Fruit fly (Drosophila melanogaster): ENCODE results near the gene Nedd8.

Gene Nedd8

DNA sequence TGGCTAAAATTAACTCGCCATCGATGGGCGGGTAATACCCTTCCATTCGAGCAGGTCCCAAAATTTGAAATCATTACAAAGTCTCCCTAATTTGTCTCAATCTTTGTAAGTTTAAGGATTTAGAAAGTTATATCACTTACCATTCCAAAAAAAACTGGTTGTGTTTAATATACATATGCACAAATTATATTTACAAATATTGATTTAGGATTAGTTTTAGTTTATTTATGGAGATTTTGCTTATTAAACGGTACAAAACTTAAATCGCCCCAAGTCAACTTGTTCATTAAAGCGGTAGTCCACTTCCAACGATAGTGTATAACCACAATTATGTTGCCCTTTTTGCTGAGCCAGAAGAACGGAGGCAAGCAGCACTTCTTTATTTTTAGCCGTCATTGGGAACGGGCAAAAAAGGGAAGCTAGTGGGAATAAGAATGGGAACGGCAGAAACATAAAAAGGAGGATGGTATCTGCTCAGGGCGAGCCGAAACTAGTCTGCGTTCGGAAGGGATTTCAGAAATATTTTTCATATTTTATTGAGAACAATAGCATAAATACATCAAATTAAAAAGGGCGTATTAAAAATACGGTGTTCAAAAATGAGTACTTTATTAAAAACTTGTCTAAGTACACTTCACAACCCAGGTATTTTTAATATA is 3.4 kb downstream of the Nedd8 start (continued):
- TF ChIP-seq nmo (GFP tag; optimal IDR thresholded peaks at IDR 0.05) = peak; percentile 86
- no peak for TF ChIP-seq br (optimal IDR thresholded peaks at IDR 0.05)
- TF ChIP-seq CG2120 (GFP tag; optimal IDR thresholded peaks at IDR 0.05) = peak; percentile 24
- TF ChIP-seq CG11247 (GFP tag; IDR thresholded peaks at IDR 0.05) = no peak; the same call in 1 of the 2 replicates
- peak; percentile 57 for TF ChIP-seq CG1602 (GFP tag; optimal IDR thresholded peaks at IDR 0.05)
- peak; percentile 86 for TF ChIP-seq Oli (tag; optimal IDR thresholded peaks at IDR 0.05)
- TF ChIP-seq CG8388 (GFP tag; optimal IDR thresholded peaks at IDR 0.05) = peak; percentile 75
- no peak for TF ChIP-seq trh (GFP tag; optimal IDR thresholded peaks at IDR 0.05)
- no peak for TF ChIP-seq Dref (GFP tag; IDR thresholded peaks at IDR 0.05)
- TF ChIP-seq GATAe (GFP tag; conservative IDR thresholded peaks at IDR 0.05) = no peak
- TF ChIP-seq Taf1 (GFP tag; IDR thresholded peaks at IDR 0.05) = no peak
- no peak for TF ChIP-seq CG43689 (GFP tag; IDR thresholded peaks at IDR 0.05)
- TF ChIP-seq CG10366 (GFP tag; IDR thresholded peaks at IDR 0.05) = no peak
- no peak for TF ChIP-seq Doc2 (GFP tag; IDR thresholded peaks at IDR 0.05)
- 0 out of 2 replicates have a peak, but pooled peaks have one; percentile 10 for TF ChIP-seq H2.0 (GFP tag; IDR thresholded peaks at IDR 0.05)
- TF ChIP-seq NK7.1 (GFP tag; optimal IDR thresholded peaks at IDR 0.05) = no peak
- TF ChIP-seq Doc3 (GFP tag; IDR thresholded peaks at IDR 0.05; ENCODE audit: partially characterized antibody) = no peak
- TF ChIP-seq Camta (GFP tag; optimal IDR thresholded peaks at IDR 0.05) = peak; percentile 46
- no peak for TF ChIP-seq CG33213 (GFP tag; optimal IDR thresholded peaks at IDR 0.05)
- no peak for TF ChIP-seq Ravus (GFP tag; IDR thresholded peaks at IDR 0.05)
- no peak for TF ChIP-seq Sry-β (GFP tag; optimal IDR thresholded peaks at IDR 0.05)
- TF ChIP-seq zfh1 (GFP tag; IDR thresholded peaks at IDR 0.05) = 0 out of 3 replicates have a peak, but pooled peaks have one; percentile 39
- TF ChIP-seq CG15514 (GFP tag; optimal IDR thresholded peaks at IDR 0.05) = no peak
- no peak for TF ChIP-seq CG8478 (optimal IDR thresholded peaks at IDR 0.05)
- no peak for TF ChIP-seq CG14014 (GFP tag; IDR thresholded peaks at IDR 0.05)
- TF ChIP-seq CG9609 (GFP tag; optimal IDR thresholded peaks at IDR 0.05) = peak; percentile 15
- no peak for TF ChIP-seq unc-4 (GFP tag; IDR thresholded peaks at IDR 0.05; ENCODE audit: partially characterized antibody)
- no peak for TF ChIP-seq pzg (GFP tag; optimal IDR thresholded peaks at IDR 0.05)
- TF ChIP-seq fru (optimal IDR thresholded peaks at IDR 0.05) = no peak
- peak; percentile 82 for TF ChIP-seq CG3407 (GFP tag; optimal IDR thresholded peaks at IDR 0.05)
- TF ChIP-seq CG2129 (GFP tag; IDR thresholded peaks at IDR 0.05; ENCODE audit: partially characterized antibody) = no peak
- peak; percentile 29 for TF ChIP-seq Mad (GFP tag; optimal IDR thresholded peaks at IDR 0.05)
- no peak for TF ChIP-seq sd (tag; optimal IDR thresholded peaks at IDR 0.05)
- peak; percentile 68 for TF ChIP-seq CG16815 (GFP tag; optimal IDR thresholded peaks at IDR 0.05)
- no peak for TF ChIP-seq Side (GFP tag; optimal IDR thresholded peaks at IDR 0.05)
- TF ChIP-seq caup (GFP tag; optimal IDR thresholded peaks at IDR 0.05; ENCODE audit: severe bottlenecking) = no peak
- peak in 1 of 2 experiments; percentile 46 for TF ChIP-seq Hr51 (GFP tag; optimal IDR thresholded peaks at IDR 0.05)
- peak; percentile 87 for TF ChIP-seq CG1529 (GFP tag; optimal IDR thresholded peaks at IDR 0.05)
- TF ChIP-seq zen2 (GFP tag; IDR thresholded peaks at IDR 0.05; ENCODE audit: partially characterized antibody) = no peak
- TF ChIP-seq CG4328 (GFP tag; optimal IDR thresholded peaks at IDR 0.05) = peak; percentile 17
- peak; percentile 40 for TF ChIP-seq CG15269 (tag; optimal IDR thresholded peaks at IDR 0.05)
- TF ChIP-seq peb (GFP tag; IDR thresholded peaks at IDR 0.05) = peak; percentile 48; the same call in 1 of the 2 replicates
- no peak for TF ChIP-seq CG3726 (GFP tag; IDR thresholded peaks at IDR 0.05)
- no peak for TF ChIP-seq amos (GFP tag; IDR thresholded peaks at IDR 0.05; ENCODE audit: partially characterized antibody)
- TF ChIP-seq CG11398 (GFP tag; optimal IDR thresholded peaks at IDR 0.05) = no peak
- no peak for TF ChIP-seq wdn (GFP tag; IDR thresholded peaks at IDR 0.05)
- peak; percentile 70 for TF ChIP-seq salm (tag; optimal IDR thresholded peaks at IDR 0.05)
- no peak for TF ChIP-seq Dll (GFP tag; IDR thresholded peaks at IDR 0.05; ENCODE audit: partially characterized antibody)
- TF ChIP-seq insv (GFP tag; optimal IDR thresholded peaks at IDR 0.05) = no peak
- no peak for TF ChIP-seq dan (GFP tag; IDR thresholded peaks at IDR 0.05)
- peak; percentile 17 for TF ChIP-seq CG8281 (tag; optimal IDR thresholded peaks at IDR 0.05)

Data from whole organism, embryonic.